Fruit fly (Drosophila melanogaster): ENCODE results near the gene Hmgcr.

Hmgcr gene

dm6 chr3R:23752728-23753127, 19.6 kb downstream of the Hmgcr start, which contains the start of the genes RanBP3 and Rpt5 (continued):
- TF ChIP-seq wdn (GFP tag; IDR thresholded peaks at IDR 0.05) (peak; percentile 45; the same call in 1 of the 2 replicates), wek (GFP tag; optimal IDR thresholded peaks at IDR 0.05) (no peak), CG17912 (GFP tag; optimal IDR thresholded peaks at IDR 0.05) (peak; percentile 7), CG16863 (GFP tag; optimal IDR thresholded peaks at IDR 0.05) (no peak), CG7963 (GFP tag; IDR thresholded peaks at IDR 0.05; ENCODE audit: partially characterized antibody) (peak; percentile 76), HLH54F (GFP tag; optimal IDR thresholded peaks at IDR 0.05) (peak; percentile 71), tin (GFP tag; optimal IDR thresholded peaks at IDR 0.05) (peak; percentile 67), sisA (GFP tag; IDR thresholded peaks at IDR 0.05) (no peak; the same call in 1 of the 2 replicates), inv (GFP tag; IDR thresholded peaks at IDR 0.05; ENCODE audit: partially characterized antibody) (peak; percentile 70), ems (GFP tag; optimal IDR thresholded peaks at IDR 0.05) (no peak), CG16815 (GFP tag; optimal IDR thresholded peaks at IDR 0.05) (no peak), dmrt99B (tag; optimal IDR thresholded peaks at IDR 0.05) (no peak), Antp (GFP tag; optimal IDR thresholded peaks at IDR 0.05) (peak; percentile 61), CG12299 (tag; optimal IDR thresholded peaks at IDR 0.05) (no peak), CG34376 (GFP tag; optimal IDR thresholded peaks at IDR 0.05) (peak; percentile 59), B-H2 (GFP tag; optimal IDR thresholded peaks at IDR 0.05) (peak; percentile 65), CG6854 (GFP tag; optimal IDR thresholded peaks at IDR 0.05) (no peak), CG32772 (GFP tag; IDR thresholded peaks at IDR 0.05) (no peak), eyg (GFP tag; optimal IDR thresholded peaks at IDR 0.05) (peak; percentile 40), CG12744 (GFP tag; optimal IDR thresholded peaks at IDR 0.05) (peak; percentile 41), CG14710 (tag; optimal IDR thresholded peaks at IDR 0.05) (peak; percentile 82), cas (GFP tag; IDR thresholded peaks at IDR 0.05) (no peak), ken (GFP tag; IDR thresholded peaks at IDR 0.05) (peak; percentile 62; the same call in 1 of the 3 replicates), CG31365 (tag; optimal IDR thresholded peaks at IDR 0.05) (no peak), Dad (GFP tag; optimal IDR thresholded peaks at IDR 0.05) (peak; percentile 45), dpn (GFP tag; optimal IDR thresholded peaks at IDR 0.05) (peak; percentile 62 to 78), CG11504 (tag; optimal IDR thresholded peaks at IDR 0.05) (no peak), otp (GFP tag; IDR thresholded peaks at IDR 0.05) (no peak), CG32532 (GFP tag; IDR thresholded peaks at IDR 0.05) (peak; percentile 60; the same call in 1 of the 2 replicates), grn (GFP tag; optimal IDR thresholded peaks at IDR 0.05) (no peak), pb (GFP tag; optimal IDR thresholded peaks at IDR 0.05) (peak; percentile 36), row (GFP tag; IDR thresholded peaks at IDR 0.05) (peak; percentile 49; the same call in 2 of the 3 replicates), Deaf1 (tag; optimal IDR thresholded peaks at IDR 0.05) (no peak), CG13775 (GFP tag; optimal IDR thresholded peaks at IDR 0.05) (no peak), CG15073 (GFP tag; optimal IDR thresholded peaks at IDR 0.05) (peak; percentile 8), D19B (GFP tag; optimal IDR thresholded peaks at IDR 0.05) (peak; percentile 8), Drgx (GFP tag; IDR thresholded peaks at IDR 0.05) (peak; percentile 36; the same call in 1 of the 2 replicates), CG13296 (GFP tag; optimal IDR thresholded peaks at IDR 0.05) (peak; percentile 49), H2.0 (GFP tag; IDR thresholded peaks at IDR 0.05) (no peak), slbo (GFP tag; IDR thresholded peaks at IDR 0.05) (peak; percentile 83), Hr51 (GFP tag; optimal IDR thresholded peaks at IDR 0.05) (peak in 1 of 2 experiments; percentile 56), CG2712 (tag; optimal IDR thresholded peaks at IDR 0.05) (peak; percentile 31), sc (optimal IDR thresholded peaks at IDR 0.05) (no peak), sc (GFP tag; optimal IDR thresholded peaks at IDR 0.05) (no peak), peb (GFP tag; IDR thresholded peaks at IDR 0.05) (0 out of 2 replicates have a peak, but pooled peaks have one; percentile 33), dysf (GFP tag; IDR thresholded peaks at IDR 0.05) (peak; percentile 35; the same call in 1 of the 3 replicates), salm (tag; optimal IDR thresholded peaks at IDR 0.05) (no peak), CG15601 (tag; optimal IDR thresholded peaks at IDR 0.05) (no peak), CG3847 (GFP tag; IDR thresholded peaks at IDR 0.05) (peak; percentile 76), CG10979 (tag; optimal IDR thresholded peaks at IDR 0.05) (peak; percentile 32), chn (GFP tag; optimal IDR thresholded peaks at IDR 0.05) (peak; percentile 36)
